Fruit fly (Drosophila melanogaster): Measurements from ENCODE around the gene Arglu1.

Arglu1 gene

DNA sequence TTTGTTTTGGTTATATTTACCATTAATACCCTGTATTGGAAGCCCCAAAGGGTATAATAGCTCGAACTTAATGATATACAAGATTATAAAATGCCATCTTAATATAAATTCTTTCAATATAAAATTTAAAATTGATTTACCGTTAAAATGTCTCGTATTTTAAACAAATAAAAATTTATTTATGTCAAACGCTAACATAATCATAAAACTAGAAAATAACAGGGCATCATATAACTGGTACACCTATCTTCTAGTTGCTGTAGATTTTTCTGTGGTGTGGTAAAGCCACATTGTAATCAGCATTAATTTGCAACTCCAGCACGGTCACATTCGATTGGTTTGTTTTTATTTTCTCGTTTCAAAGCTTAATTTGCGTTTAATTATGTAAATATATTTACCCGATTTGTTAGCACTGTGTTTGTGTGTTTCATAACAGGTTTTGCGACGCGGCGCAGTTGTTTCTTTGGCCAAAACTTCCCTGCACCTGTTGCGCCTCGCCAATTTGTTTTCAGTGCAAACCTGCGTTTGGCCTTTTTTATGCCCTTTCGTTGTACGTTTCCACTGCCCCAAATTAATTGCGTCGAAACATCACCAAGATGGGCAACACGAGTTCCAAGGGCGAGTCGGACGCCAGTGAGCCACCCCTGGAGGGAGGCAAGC, 19.2 kb upstream of the Arglu1 start, which contains the start of the genes CG4658 and CG5846 (continued):
- no peak for TF ChIP-seq cg (GFP tag; optimal IDR thresholded peaks at IDR 0.05)
- TF ChIP-seq gt (GFP tag; IDR thresholded peaks at IDR 0.05), result peak; percentile 69
- peak; percentile 77 for TF ChIP-seq CG31388 (GFP tag; optimal IDR thresholded peaks at IDR 0.05)
- TF ChIP-seq ash1 (GFP tag; optimal IDR thresholded peaks at IDR 0.05), result no peak
- peak; percentile 91 for TF ChIP-seq CG18599 (GFP tag; optimal IDR thresholded peaks at IDR 0.05)
- TF ChIP-seq CG15479 (GFP tag; optimal IDR thresholded peaks at IDR 0.05), result no peak
- peak; percentile 77 for TF ChIP-seq CG12219 (GFP tag; optimal IDR thresholded peaks at IDR 0.05)
- TF ChIP-seq danr (GFP tag; IDR thresholded peaks at IDR 0.05), result peak; percentile 90
- peak; percentile 80 for TF ChIP-seq Mes4 (GFP tag; optimal IDR thresholded peaks at IDR 0.05)
- TF ChIP-seq CG3995 (GFP tag; optimal IDR thresholded peaks at IDR 0.05), result peak; percentile 36
- peak; percentile 89 for TF ChIP-seq Ets65A (GFP tag)
- TF ChIP-seq Ssrp (tag; optimal IDR thresholded peaks at IDR 0.05), result peak; percentile 95
- TF ChIP-seq CG17328 (GFP tag; IDR thresholded peaks at IDR 0.05), result peak; percentile 94
- peak; percentile 26 for TF ChIP-seq ab (GFP tag; optimal IDR thresholded peaks at IDR 0.05)
- no peak for TF ChIP-seq eyg (GFP tag; optimal IDR thresholded peaks at IDR 0.05)
- no peak for TF ChIP-seq pb (GFP tag; optimal IDR thresholded peaks at IDR 0.05)
- TF ChIP-seq fd64A (GFP tag; optimal IDR thresholded peaks at IDR 0.05), result no peak
- no peak for TF ChIP-seq btn (GFP tag; optimal IDR thresholded peaks at IDR 0.05)
- peak; percentile 23 for TF ChIP-seq HmgD (GFP tag; optimal IDR thresholded peaks at IDR 0.05)
- peak; percentile 89 for TF ChIP-seq CG2889 (GFP tag; IDR thresholded peaks at IDR 0.05)
- peak; percentile 92 for TF ChIP-seq D19A (tag; optimal IDR thresholded peaks at IDR 0.05)
- peak; percentile 59 for TF ChIP-seq Ets97D (GFP tag; optimal IDR thresholded peaks at IDR 0.05)
- TF ChIP-seq CG18011 (GFP tag; optimal IDR thresholded peaks at IDR 0.05), result peak; percentile 82
- TF ChIP-seq CG16863 (GFP tag; optimal IDR thresholded peaks at IDR 0.05), result peak; percentile 87
- TF ChIP-seq gfzf (GFP tag; optimal IDR thresholded peaks at IDR 0.05), result peak; percentile 81
- peak; percentile 79 for TF ChIP-seq chn (GFP tag; optimal IDR thresholded peaks at IDR 0.05)
- peak; percentile 87 for TF ChIP-seq jigr1 (GFP tag; IDR thresholded peaks at IDR 0.05)
- peak; percentile 97 for TF ChIP-seq Awh (GFP tag; IDR thresholded peaks at IDR 0.05)
- peak; percentile 91 for TF ChIP-seq CG12236 (GFP tag; optimal IDR thresholded peaks at IDR 0.05)
- peak; percentile 94 for TF ChIP-seq CG13424 (tag; optimal IDR thresholded peaks at IDR 0.05)
- TF ChIP-seq Dip2 (GFP tag; IDR thresholded peaks at IDR 0.05), result peak; percentile 50
- peak; percentile 45 for TF ChIP-seq tx (GFP tag; optimal IDR thresholded peaks at IDR 0.05)
- peak; percentile 81 for TF ChIP-seq CG7372 (GFP tag; IDR thresholded peaks at IDR 0.05)
- TF ChIP-seq sens (GFP tag), result peak; percentile 97
- peak; percentile 90 for TF ChIP-seq CG12299 (tag; optimal IDR thresholded peaks at IDR 0.05)
- TF ChIP-seq croc (GFP tag; conservative IDR thresholded peaks at IDR 0.05), result peak; percentile 89
- TF ChIP-seq CG7928 (GFP tag; optimal IDR thresholded peaks at IDR 0.05), result peak; percentile 49
- TF ChIP-seq ssp (GFP tag; IDR thresholded peaks at IDR 0.05), result peak; percentile 88
- TF ChIP-seq CG7745 (tag; optimal IDR thresholded peaks at IDR 0.05), result peak; percentile 69
- TF ChIP-seq sug (tag; optimal IDR thresholded peaks at IDR 0.05), result peak; percentile 85
- peak; percentile 78 for TF ChIP-seq CG11560 (tag; IDR thresholded peaks at IDR 0.05)
- no peak for TF ChIP-seq CG17568 (GFP tag; optimal IDR thresholded peaks at IDR 0.05)
- TF ChIP-seq Eip74EF (GFP tag; optimal IDR thresholded peaks at IDR 0.05), result peak in 1 of 2 experiments; percentile 93
- peak; percentile 79 for TF ChIP-seq Hand (GFP tag; optimal IDR thresholded peaks at IDR 0.05)
- TF ChIP-seq stc (GFP tag; IDR thresholded peaks at IDR 0.05), result peak; percentile 98
- peak; percentile 85 for TF ChIP-seq org-1 (GFP tag; optimal IDR thresholded peaks at IDR 0.05)
- TF ChIP-seq MBD-R2 (GFP tag; IDR thresholded peaks at IDR 0.05), result peak; percentile 92
- peak; percentile 82 for TF ChIP-seq Camta (GFP tag; optimal IDR thresholded peaks at IDR 0.05)
- peak; percentile 98 for TF ChIP-seq CG12391 (tag; optimal IDR thresholded peaks at IDR 0.05)
- TF ChIP-seq Hr51 (GFP tag; optimal IDR thresholded peaks at IDR 0.05), result peak; percentile 74 to 96
